Fruit fly (Drosophila melanogaster): ENCODE measurements around the gene CG9662.

dm6 chr2L:3352927-3353326, 23.6 kb downstream of the CG9662 start:
- TF ChIP-seq ovo (GFP tag; optimal IDR thresholded peaks at IDR 0.05) (no peak), bab1 (GFP tag; optimal IDR thresholded peaks at IDR 0.05) (no peak), Clk (GFP tag; optimal IDR thresholded peaks at IDR 0.05) (no peak)

Measured in whole organism, adult.